Fruit fly (Drosophila melanogaster) whole organism, pupa: ENCODE measurements around the gene dls.

Experiments
- CG13204 ChIP-seq: fragments of 200-800 bp; sonication (Bioruptor generic); optimal IDR thresholded peaks from 2 replicates; lab custom pipeline; 2018; ENCODE audit warnings: missing biosample characterization, mild to moderate bottlenecking, missing genetic modification characterization, moderate library complexity
- Pif1B ChIP-seq: fragments of 200-800 bp; sonication (Bioruptor generic); optimal IDR thresholded peaks from 3 replicates; lab custom pipeline; 2016; ENCODE audit warnings: missing biosample characterization, missing genetic modification characterization

dm6 chr3L:16217935-16218334, 16.8 kb downstream of the dls start:
- no peak for TF ChIP-seq CG13204 (GFP tag; lab: Kevin White, UChicago)
- peak; percentile 41 for TF ChIP-seq Pif1B (GFP tag; lab: Kevin White, UChicago)
